Worm (Caenorhabditis elegans) whole organism, L1 larva: ENCODE results near the gene col-3.

Experiments
- C04F5.9 ChIP-seq: sonication (generic microtip); optimal IDR thresholded peaks from 2 replicates; lab custom pipeline; 2016; ENCODE audit warnings: missing genetic modification characterization, missing compliant biosample characterization
- F16B12.6 ChIP-seq: fragments of 150-350 bp; optimal IDR thresholded peaks from 2 replicates; lab custom pipeline; 2014; ENCODE audit warnings: missing biosample characterization, missing genetic modification characterization
- alr-1 ChIP-seq: fragments of 200-800 bp; sonication (Bioruptor generic); optimal IDR thresholded peaks from 2 replicates; lab custom pipeline; 2018; ENCODE audit warnings: borderline replicate concordance, mild to moderate bottlenecking, missing genetic modification characterization, missing compliant biosample characterization
- aly-2 ChIP-seq: fragments of 150-350 bp; optimal IDR thresholded peaks from 2 replicates; lab custom pipeline; 2014; ENCODE audit warnings: missing biosample characterization, missing genetic modification characterization
- ama-1 ChIP-seq: fragments of 150-350 bp; optimal IDR thresholded peaks from 2 replicates; lab custom pipeline; 2014
- blmp-1 ChIP-seq: fragments of 150-350 bp; optimal IDR thresholded peaks from 2 replicates; lab custom pipeline; 2014; ENCODE audit warnings: missing biosample characterization, missing genetic modification characterization
- ceh-8 ChIP-seq: fragments of 200-800 bp; sonication (Bioruptor generic); optimal IDR thresholded peaks from 2 replicates; lab custom pipeline; 2018; ENCODE audit warnings: mild to moderate bottlenecking, missing genetic modification characterization, moderate library complexity, missing compliant biosample characterization
- ceh-82 ChIP-seq, 3 experiments: fragments of 150-350 bp in 1 of 3; sonication (generic microtip) in 2 of 3; optimal IDR thresholded peaks; 2 replicates each; lab custom pipeline; 2014 to 2017; ENCODE audit warnings: missing biosample characterization in 3 of 3, missing genetic modification characterization in 3 of 3
- ces-1 ChIP-seq: fragments of 150-350 bp; optimal IDR thresholded peaks from 2 replicates; lab custom pipeline; 2014; ENCODE audit warnings: missing biosample characterization, missing genetic modification reagents, missing genetic modification characterization
- efl-3 ChIP-seq: fragments of 200-800 bp; sonication (Bioruptor generic); optimal IDR thresholded peaks from 2 replicates; lab custom pipeline; 2018; ENCODE audit warnings: mild to moderate bottlenecking, missing genetic modification characterization, missing compliant biosample characterization
- elt-2 ChIP-seq: sonication (generic microtip); optimal IDR thresholded peaks from 2 replicates; lab custom pipeline; 2016; ENCODE audit warnings: missing genetic modification characterization, mild to moderate bottlenecking, inconsistent platforms, missing compliant biosample characterization, missing genetic modification reagents
- ets-5 ChIP-seq: fragments of 200-800 bp; sonication (Bioruptor generic); IDR thresholded peaks from 2 replicates; pipeline ENCODE4 v1.3.6; 2022; ENCODE audit warnings: missing genetic modification characterization, missing compliant biosample characterization
- fkh-10 ChIP-seq: sonication (generic microtip); optimal IDR thresholded peaks from 2 replicates; lab custom pipeline; 2017; ENCODE audit warnings: missing biosample characterization, missing genetic modification reagents, missing genetic modification characterization
- fkh-4 ChIP-seq: sonication (generic microtip); optimal IDR thresholded peaks from 2 replicates; lab custom pipeline; 2016; ENCODE audit warnings: missing compliant biosample characterization, missing genetic modification characterization, borderline replicate concordance
- fkh-8 ChIP-seq: sonication (generic microtip); optimal IDR thresholded peaks from 2 replicates; lab custom pipeline; 2016; ENCODE audit warnings: mild to moderate bottlenecking, missing genetic modification characterization, missing compliant biosample characterization
- hlh-4 ChIP-seq: sonication (generic microtip); optimal IDR thresholded peaks from 2 replicates; lab custom pipeline; 2016; ENCODE audit warnings: mild to moderate bottlenecking, missing genetic modification characterization, missing compliant biosample characterization
- hpl-2 ChIP-seq: fragments of 150-350 bp; optimal IDR thresholded peaks from 2 replicates; lab custom pipeline; 2014; ENCODE audit warnings: missing biosample characterization, missing genetic modification reagents, missing genetic modification characterization
- irx-1 ChIP-seq: sonication (generic microtip); optimal IDR thresholded peaks from 2 replicates; lab custom pipeline; 2016; ENCODE audit warnings: missing genetic modification characterization, missing compliant biosample characterization
- lin-14 ChIP-seq: fragments of 200-800 bp; sonication (Bioruptor generic); optimal IDR thresholded peaks from 2 replicates; lab custom pipeline; 2018; ENCODE audit warnings: mild to moderate bottlenecking, missing genetic modification characterization, moderate library complexity, missing compliant biosample characterization
- lin-35 ChIP-seq, 2 experiments: fragments of 150-350 bp; optimal IDR thresholded peaks; 2 replicates each; lab custom pipeline; 2014; ENCODE audit warnings: missing biosample characterization in 2 of 2, missing genetic modification characterization in 2 of 2, missing genetic modification reagents in 2 of 2
- lir-3 ChIP-seq: sonication (generic microtip); optimal IDR thresholded peaks from 2 replicates; lab custom pipeline; 2016; ENCODE audit warnings: mild to moderate bottlenecking, missing genetic modification characterization, moderate library complexity, missing compliant biosample characterization; ENCODE audit not compliant: poor library complexity
- lsy-2 ChIP-seq, 2 experiments: fragments of 150-350 bp; optimal IDR thresholded peaks; 2 replicates each; lab custom pipeline; 2014; ENCODE audit warnings: missing biosample characterization in 2 of 2, missing genetic modification characterization in 2 of 2
- mdl-1 ChIP-seq, 2 experiments: fragments of 150-350 bp; optimal IDR thresholded peaks; 2 replicates each; lab custom pipeline; 2014 to 2017; ENCODE audit warnings: missing biosample characterization in 2 of 2, missing genetic modification characterization in 2 of 2, inconsistent platforms in 1 of 2
- nhr-11 ChIP-seq: fragments of 150-350 bp; optimal IDR thresholded peaks from 2 replicates; lab custom pipeline; 2014; ENCODE audit warnings: missing biosample characterization, missing genetic modification characterization
- nhr-20 ChIP-seq: sonication (generic microtip); optimal IDR thresholded peaks from 2 replicates; lab custom pipeline; 2016; ENCODE audit warnings: mild to moderate bottlenecking, missing genetic modification characterization, missing compliant biosample characterization
- nhr-237 ChIP-seq: fragments of 150-350 bp; optimal IDR thresholded peaks from 2 replicates; lab custom pipeline; 2014; ENCODE audit warnings: missing biosample characterization, missing genetic modification characterization
- nhr-47 ChIP-seq: sonication (generic microtip); optimal IDR thresholded peaks from 2 replicates; lab custom pipeline; 2016; ENCODE audit warnings: mild to moderate bottlenecking, missing genetic modification characterization, moderate library complexity, missing compliant biosample characterization
- nhr-76 ChIP-seq: sonication (generic microtip); optimal IDR thresholded peaks from 2 replicates; lab custom pipeline; 2017; ENCODE audit warnings: missing biosample characterization, missing genetic modification characterization
- nhr-77 ChIP-seq: fragments of 150-350 bp; optimal IDR thresholded peaks from 2 replicates; lab custom pipeline; 2014; ENCODE audit warnings: missing biosample characterization, missing genetic modification characterization
- nhr-84 ChIP-seq: sonication (generic microtip); optimal IDR thresholded peaks from 2 replicates; lab custom pipeline; 2017; ENCODE audit warnings: missing biosample characterization, missing genetic modification characterization
- nhr-85 ChIP-seq: sonication (generic microtip); peaks from one replicate; lab custom pipeline; 2016; ENCODE audit warnings: missing genetic modification characterization, inconsistent platforms, missing compliant biosample characterization
- snu-23 ChIP-seq: sonication (generic microtip); optimal IDR thresholded peaks from 2 replicates; lab custom pipeline; 2016; ENCODE audit warnings: missing genetic modification characterization, missing compliant biosample characterization
- swsn-7 ChIP-seq: sonication (generic microtip); optimal IDR thresholded peaks from 2 replicates; lab custom pipeline; 2016; ENCODE audit warnings: missing genetic modification characterization, missing compliant biosample characterization
- tbx-2 ChIP-seq: sonication (generic microtip); optimal IDR thresholded peaks from 2 replicates; lab custom pipeline; 2016; ENCODE audit warnings: missing genetic modification characterization, missing compliant biosample characterization
- unc-130 ChIP-seq: fragments of 150-350 bp; optimal IDR thresholded peaks from 2 replicates; lab custom pipeline; 2017; ENCODE audit warnings: missing biosample characterization, missing genetic modification characterization, inconsistent platforms
- ztf-4 ChIP-seq: fragments of 150-350 bp; optimal IDR thresholded peaks from 2 replicates; lab custom pipeline; 2014; ENCODE audit warnings: missing biosample characterization, missing genetic modification characterization

The col-3 gene

DNA sequence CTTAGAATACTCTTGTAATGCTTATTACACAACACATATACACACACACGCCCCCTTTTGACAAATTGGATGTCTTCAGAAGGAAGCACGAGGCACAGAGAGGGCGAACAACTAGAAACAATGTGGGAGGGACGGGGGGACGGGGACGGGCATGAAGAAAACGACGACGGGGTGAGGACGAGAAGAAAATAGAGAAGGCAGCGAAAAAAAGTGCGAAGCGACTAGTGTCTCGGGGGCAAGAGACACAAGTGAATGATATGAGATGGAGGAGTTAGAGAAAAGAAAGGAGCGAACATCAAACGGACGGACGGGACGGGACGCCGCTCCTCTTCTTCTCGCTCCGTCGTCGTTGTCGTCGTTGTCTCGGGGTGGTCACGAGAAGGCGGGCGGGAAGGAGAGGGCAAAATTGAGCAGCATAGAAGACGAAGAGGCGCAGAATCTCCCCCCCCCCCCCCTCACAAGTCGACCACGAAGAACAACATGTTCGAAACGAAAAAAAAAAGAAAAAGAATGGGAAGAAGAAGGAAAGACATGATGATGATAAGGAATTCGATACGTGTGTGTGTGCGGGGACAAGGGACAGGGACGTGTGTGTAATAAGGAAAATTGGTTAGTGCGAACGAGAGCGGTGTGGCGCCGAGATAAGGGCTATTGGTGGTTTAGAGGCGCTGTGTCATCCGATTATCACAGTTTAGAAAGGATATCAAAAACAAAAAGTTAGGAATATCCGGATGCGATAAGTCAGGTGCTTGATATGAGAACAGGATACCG lies 29.5 kb upstream of the col-3 start (continued):
- TF ChIP-seq lir-3 (tag; lab: Kevin White, UChicago) (no peak), blmp-1 (peak; percentile 60), ces-1 (GFP tag; lab: Kevin White, UChicago) (no peak), swsn-7 (peak; percentile 24), ets-5 (no peak), nhr-77 (tag; lab: Kevin White, UChicago) (no peak), nhr-85 (tag; lab: Kevin White, UChicago) (peak; percentile 92), ceh-82 (tag; optimal IDR thresholded peaks at IDR 0.05; lab: Kevin White, UChicago) (peak in 2 of 3 experiments; percentile 11 to 50), hpl-2 (GFP tag; lab: Kevin White, UChicago) (no peak), nhr-237 (tag; lab: Kevin White, UChicago) (no peak), nhr-47 (peak; percentile 59), lsy-2 (tag; optimal IDR thresholded peaks at IDR 0.05; lab: Kevin White, UChicago) (peak; percentile 20 to 53), elt-2 (tag; lab: Kevin White, UChicago) (peak; percentile 16), ceh-8 (GFP tag; lab: Kevin White, UChicago) (no peak), irx-1 (tag; lab: Kevin White, UChicago) (no peak), fkh-8 (tag; lab: Kevin White, UChicago) (peak; percentile 55), ama-1 (lab: Kevin White, UChicago) (no peak), nhr-20 (tag; lab: Kevin White, UChicago) (peak; percentile 65), ztf-4 (tag; lab: Kevin White, UChicago) (peak; percentile 17), lin-35 (GFP tag; optimal IDR thresholded peaks at IDR 0.05; lab: Kevin White, UChicago) (peak; percentile 46 to 50), fkh-4 (tag; lab: Kevin White, UChicago) (no peak), nhr-84 (tag; lab: Kevin White, UChicago) (no peak)

DNA sequence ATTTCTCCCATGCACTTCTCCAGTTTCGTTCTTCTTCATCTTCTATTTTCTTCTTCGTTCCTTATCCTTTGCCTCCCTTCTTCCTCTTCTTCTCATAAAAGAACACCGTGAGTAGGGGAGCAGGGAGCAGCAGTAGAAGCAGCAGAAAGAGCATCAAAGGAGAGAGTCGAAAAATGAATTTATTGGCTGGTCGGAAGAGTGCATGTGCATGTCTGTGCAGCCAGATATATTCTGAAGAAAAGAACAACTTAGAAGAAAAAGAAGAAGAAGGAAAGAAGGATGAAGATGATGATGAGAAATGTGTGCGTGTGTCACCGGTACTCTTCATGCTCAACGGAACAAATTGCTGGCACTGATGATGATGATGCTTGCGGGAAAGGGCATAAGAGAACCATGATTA lies 28.3 kb upstream of the col-3 start:
- peak in 1 of 3 experiments; percentile 9 for TF ChIP-seq ceh-82 (tag; optimal IDR thresholded peaks at IDR 0.05; lab: Kevin White, UChicago)
- peak; percentile 62 for TF ChIP-seq lin-14 (GFP tag; lab: Kevin White, UChicago)
- no peak for TF ChIP-seq nhr-11
- peak; percentile 39 for TF ChIP-seq fkh-10 (GFP tag; lab: Kevin White, UChicago)
- no peak for TF ChIP-seq lsy-2 (tag; optimal IDR thresholded peaks at IDR 0.05; lab: Kevin White, UChicago)

DNA sequence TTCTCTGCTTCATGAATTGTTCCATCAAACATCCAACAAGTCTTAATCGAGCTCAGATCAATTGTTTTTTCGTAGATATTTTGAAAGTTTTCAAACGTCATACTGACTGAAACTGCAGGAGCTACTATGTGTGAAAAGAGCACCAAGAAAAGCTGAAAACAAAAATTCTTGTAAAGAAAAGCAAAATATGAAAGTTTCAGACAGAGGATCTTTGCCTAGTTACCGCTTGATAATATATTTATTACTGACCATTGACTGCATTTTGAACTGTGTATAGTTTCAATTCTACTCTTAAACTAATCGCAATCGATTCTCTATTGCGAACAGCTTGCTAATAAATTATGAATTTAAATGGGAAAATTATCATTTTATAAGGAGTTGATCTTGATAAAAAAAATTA lies 26.3 kb upstream of the col-3 start, which contains the start of gene clec-182:
Gene clec-182, minus strand, starts transcription at position 101 of the 400 bp plus-strand sequence.
- TF ChIP-seq lir-3 (tag; lab: Kevin White, UChicago) (no peak), nhr-76 (no peak), tbx-2 (tag; lab: Kevin White, UChicago) (no peak), unc-130 (no peak), irx-1 (tag; lab: Kevin White, UChicago) (no peak), F16B12.6 (tag; lab: Kevin White, UChicago) (no peak), alr-1 (no peak), efl-3 (GFP tag; lab: Kevin White, UChicago) (no peak), hlh-4 (tag; lab: Kevin White, UChicago) (no peak), C04F5.9 (tag; lab: Kevin White, UChicago) (no peak), hpl-2 (GFP tag; lab: Kevin White, UChicago) (no peak), snu-23 (GFP tag; lab: Kevin White, UChicago) (no peak), lin-14 (GFP tag; lab: Kevin White, UChicago) (no peak), mdl-1 (tag; optimal IDR thresholded peaks at IDR 0.05; lab: Kevin White, UChicago) (no peak), fkh-8 (tag; lab: Kevin White, UChicago) (no peak), aly-2 (tag; lab: Kevin White, UChicago) (no peak)
- TF ChIP-seq, all 84 proteins: peak for 0
